Worm (Caenorhabditis elegans): ENCODE data around the gene F38H12.5.

ce11 chrV:4047541-4047940, 35.3 kb downstream of the F38H12.5 start, which contains the start of gene srh-169:
- no peak for TF ChIP-seq hsf-1 (GFP tag; IDR thresholded peaks at IDR 0.05)
- no peak for TF ChIP-seq mes-4 (tag; optimal IDR thresholded peaks at IDR 0.05)
- no peak for TF ChIP-seq sdz-38 (tag; optimal IDR thresholded peaks at IDR 0.05)
- no peak for TF ChIP-seq B0019.2 (GFP tag; conservative IDR thresholded peaks at IDR 0.05)
- no peak for TF ChIP-seq unc-130 (GFP tag; optimal IDR thresholded peaks at IDR 0.05)
- no peak for TF ChIP-seq snpc-4 (GFP tag; optimal IDR thresholded peaks at IDR 0.05)
- TF ChIP-seq snpc-4 (tag; optimal IDR thresholded peaks at IDR 0.05) = no peak
- TF ChIP-seq madf-6 (GFP tag; IDR thresholded peaks at IDR 0.05) = no peak
- TF ChIP-seq nfya-1 (tag; optimal IDR thresholded peaks at IDR 0.05; ENCODE audit: borderline replicate concordance, insufficient read depth) = no peak
